Worm (Caenorhabditis elegans): ENCODE measurements around the gene F52H2.1.

The F52H2.1 gene

ce11 chrX:2536246-2536772 is 36.6 kb upstream of the F52H2.1 start (continued):
- TF ChIP-seq snpc-4 (GFP tag; optimal IDR thresholded peaks at IDR 0.05) (no peak), snpc-4 (tag; optimal IDR thresholded peaks at IDR 0.05) (peak in 2 of 4 experiments; percentile 4 to 15), C06A6.2 (GFP tag; conservative IDR thresholded peaks at IDR 0.05) (no peak), rec-8 (tag; optimal IDR thresholded peaks at IDR 0.05) (no peak), ccch-3 (GFP tag; optimal IDR thresholded peaks at IDR 0.05) (no peak)

ce11 chrX:2538713-2539112 is 34.2 kb upstream of the F52H2.1 start:
- TF ChIP-seq egrh-3 (GFP tag; IDR thresholded peaks at IDR 0.05): no peak
- TF ChIP-seq F37B4.10 (GFP tag; IDR thresholded peaks at IDR 0.05): no peak
- TF ChIP-seq lin-54 (GFP tag; optimal IDR thresholded peaks at IDR 0.05): no peak
- TF ChIP-seq snpc-4 (GFP tag; optimal IDR thresholded peaks at IDR 0.05): no peak
- no peak for TF ChIP-seq snpc-4 (tag; optimal IDR thresholded peaks at IDR 0.05)
- no peak for TF ChIP-seq tbx-9 (tag; optimal IDR thresholded peaks at IDR 0.05; ENCODE audit: borderline replicate concordance)
- no peak for TF ChIP-seq sea-2 (GFP tag; IDR thresholded peaks at IDR 0.05)
- no peak for TF ChIP-seq egl-18 (GFP tag; IDR thresholded peaks at IDR 0.05)
- TF ChIP-seq T26A5.8 (tag; optimal IDR thresholded peaks at IDR 0.05): no peak
- TF ChIP-seq hsf-1 (GFP tag; IDR thresholded peaks at IDR 0.05): no peak
- TF ChIP-seq ekl-4 (GFP tag; IDR thresholded peaks at IDR 0.05): no peak

DNA sequence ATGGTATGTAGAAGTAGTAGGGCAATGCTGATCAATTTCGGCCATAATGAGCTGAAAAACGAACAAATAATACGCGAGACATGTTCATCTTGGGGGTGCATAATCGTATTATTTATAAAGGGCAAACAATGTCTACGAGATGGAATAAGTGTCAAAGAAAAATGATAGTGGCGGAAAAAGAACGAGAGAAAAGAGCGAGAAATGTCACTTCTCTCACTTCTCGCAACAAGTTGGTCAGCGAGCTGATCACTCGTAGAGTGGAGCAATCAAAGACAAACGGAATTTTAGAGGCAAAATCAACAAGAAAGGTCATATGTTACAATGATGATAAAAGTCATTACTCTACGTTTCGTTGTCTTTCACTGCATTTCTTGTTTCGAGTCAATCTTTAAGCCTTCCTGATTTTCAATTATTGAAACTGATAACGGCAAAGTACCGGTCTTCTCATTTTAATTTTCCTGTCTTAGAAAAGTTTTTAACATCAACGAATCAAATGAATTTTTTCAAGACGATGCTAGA is 31.8 kb upstream of the F52H2.1 start, which contains the start of gene F52H2.3:
Gene F52H2.3, minus strand, starts transcription at position 51 of the 519 bp plus-strand sequence.
- peak; percentile 17 for TF ChIP-seq atf-7 (tag; optimal IDR thresholded peaks at IDR 0.05)
- TF ChIP-seq nfyb-1 (GFP tag; IDR thresholded peaks at IDR 0.05): 0 out of 2 replicates have a peak, but pooled peaks have one; percentile 46
- TF ChIP-seq aptf-2 (GFP tag; conservative IDR thresholded peaks at IDR 0.05): no peak
- TF ChIP-seq nhr-80 (tag; optimal IDR thresholded peaks at IDR 0.05): peak; percentile 87
- no peak for TF ChIP-seq lin-40 (tag; optimal IDR thresholded peaks at IDR 0.05)
- TF ChIP-seq madf-3 (GFP tag; IDR thresholded peaks at IDR 0.05): no peak
- no peak for TF ChIP-seq pha-4 (tag; optimal IDR thresholded peaks at IDR 0.05)
- no peak for TF ChIP-seq egl-44 (GFP tag; IDR thresholded peaks at IDR 0.05)
- TF ChIP-seq cebp-1 (GFP tag; IDR thresholded peaks at IDR 0.05): no peak
- peak; percentile 16 for TF ChIP-seq cebp-1 (tag; optimal IDR thresholded peaks at IDR 0.05)
- TF ChIP-seq Y67H2A.10 (GFP tag; conservative IDR thresholded peaks at IDR 0.05): no peak

DNA sequence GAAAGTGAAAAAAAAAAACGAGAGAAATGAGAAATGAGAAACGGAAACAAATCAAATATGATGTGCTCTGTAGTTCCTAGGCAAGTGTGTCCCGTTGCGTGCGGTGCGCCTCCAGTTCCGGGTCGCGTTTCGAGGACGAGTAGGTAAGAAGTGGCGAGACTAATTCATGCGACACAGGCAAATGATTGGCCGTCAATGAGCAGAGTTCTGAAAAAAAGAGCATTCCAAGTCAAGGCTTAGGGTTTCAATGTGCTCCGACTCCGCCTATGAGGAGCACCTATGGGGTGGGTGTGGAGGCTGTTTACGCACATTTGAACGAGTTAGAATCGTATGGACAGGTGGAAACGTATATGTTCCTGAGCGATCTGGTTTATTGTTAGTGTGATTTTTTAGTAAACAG is 29.5 kb upstream of the F52H2.1 start:
- TF ChIP-seq mcd-1 (GFP tag; IDR thresholded peaks at IDR 0.05): no peak
- TF ChIP-seq aptf-3 (GFP tag; IDR thresholded peaks at IDR 0.05): no peak
- TF ChIP-seq Y95B8A.8 (GFP tag; IDR thresholded peaks at IDR 0.05): 0 out of 2 replicates have a peak, but pooled peaks have one; percentile 23
- TF ChIP-seq mes-4 (tag; optimal IDR thresholded peaks at IDR 0.05): no peak
- peak; percentile 2 for TF ChIP-seq tbp1 (GFP tag; optimal IDR thresholded peaks at IDR 0.05)
- no peak for TF ChIP-seq zim-3 (tag; optimal IDR thresholded peaks at IDR 0.05)
- TF ChIP-seq ztf-6 (GFP tag; IDR thresholded peaks at IDR 0.05): no peak
- TF ChIP-seq nhr-90 (tag; optimal IDR thresholded peaks at IDR 0.05): peak; percentile 15
- peak; percentile 64 for TF ChIP-seq dox-1 (GFP tag; IDR thresholded peaks at IDR 0.05)
- no peak for TF ChIP-seq ama-1 (optimal IDR thresholded peaks at IDR 0.05)
- no peak for TF ChIP-seq ama-1 (GFP tag; optimal IDR thresholded peaks at IDR 0.05)
- no peak for TF ChIP-seq efl-1 (GFP tag; optimal IDR thresholded peaks at IDR 0.05)
- TF ChIP-seq Y53F4B.3 (GFP tag; IDR thresholded peaks at IDR 0.05): no peak
- TF ChIP-seq nhr-80 (tag; optimal IDR thresholded peaks at IDR 0.05): peak; percentile 93
- TF ChIP-seq nhr-27 (tag; optimal IDR thresholded peaks at IDR 0.05): no peak
- TF ChIP-seq bed-2 (GFP tag; IDR thresholded peaks at IDR 0.05): no peak
- TF ChIP-seq ets-4 (GFP tag; optimal IDR thresholded peaks at IDR 0.05): peak; percentile 82
- no peak for TF ChIP-seq nhr-179 (tag; optimal IDR thresholded peaks at IDR 0.05)
- TF ChIP-seq cebp-1 (GFP tag; IDR thresholded peaks at IDR 0.05): no peak
- TF ChIP-seq cebp-1 (tag; optimal IDR thresholded peaks at IDR 0.05): peak; percentile 24
